Worm (Caenorhabditis elegans): ENCODE data around the gene hrg-3.

Gene hrg-3

DNA sequence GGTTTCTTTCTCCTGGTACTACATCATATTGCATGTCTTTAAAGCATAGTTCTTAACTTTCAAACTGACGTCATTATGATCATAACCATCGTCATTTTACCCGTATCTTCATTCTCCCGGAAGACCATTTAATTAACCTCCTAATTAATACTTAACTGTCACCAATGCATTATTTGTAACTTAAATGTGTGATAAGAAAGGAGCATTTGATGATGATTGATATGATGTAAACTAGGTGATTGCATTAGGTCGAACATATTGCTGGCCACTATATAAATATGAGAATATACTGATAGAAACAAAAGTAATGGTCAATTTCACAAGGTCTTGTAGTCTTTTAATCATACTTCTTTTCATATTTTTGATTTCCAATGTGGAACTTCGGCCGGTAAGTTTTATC lies at the start of gene hrg-3:
Gene hrg-3 (plus strand): TSS at position 227 of the 400 bp plus-strand sequence.
- TF ChIP-seq ZK546.5 (tag; optimal IDR thresholded peaks at IDR 0.05) = no peak
- no peak for TF ChIP-seq skn-1 (tag; optimal IDR thresholded peaks at IDR 0.05)
- TF ChIP-seq unc-62 (GFP tag; optimal IDR thresholded peaks at IDR 0.05) = no peak
- TF ChIP-seq elt-3 (tag; optimal IDR thresholded peaks at IDR 0.05) = no peak
- TF ChIP-seq egl-5 (tag; optimal IDR thresholded peaks at IDR 0.05) = no peak
- TF ChIP-seq elt-2 (tag; optimal IDR thresholded peaks at IDR 0.05) = peak; percentile 85

- TF ChIP-seq ceh-16 (tag; optimal IDR thresholded peaks at IDR 0.05) = no peak
- TF ChIP-seq tbx-2 (tag; optimal IDR thresholded peaks at IDR 0.05) = no peak
- TF ChIP-seq zag-1 (tag; optimal IDR thresholded peaks at IDR 0.05) = no peak
- TF ChIP-seq fkh-10 (GFP tag; optimal IDR thresholded peaks at IDR 0.05) = no peak
- no peak for TF ChIP-seq ztf-4 (tag; optimal IDR thresholded peaks at IDR 0.05)
- no peak for TF ChIP-seq pha-4 (tag; optimal IDR thresholded peaks at IDR 0.05)
- no peak for TF ChIP-seq R02D3.7 (tag; optimal IDR thresholded peaks at IDR 0.05)
- TF ChIP-seq mml-1 (tag; optimal IDR thresholded peaks at IDR 0.05) = no peak
- TF ChIP-seq pqm-1 (tag; optimal IDR thresholded peaks at IDR 0.05) = no peak
- TF ChIP-seq fkh-2 (tag; optimal IDR thresholded peaks at IDR 0.05) = no peak
- no peak for TF ChIP-seq jun-1 (tag; optimal IDR thresholded peaks at IDR 0.05)
- TF ChIP-seq nhr-11 (tag; optimal IDR thresholded peaks at IDR 0.05) = no peak
- no peak for TF ChIP-seq elt-2 (tag; optimal IDR thresholded peaks at IDR 0.05)
- no peak for TF ChIP-seq mdl-1 (tag; optimal IDR thresholded peaks at IDR 0.05)
- no peak for TF ChIP-seq nhr-77 (tag; optimal IDR thresholded peaks at IDR 0.05)
- TF ChIP-seq egl-27 (tag; optimal IDR thresholded peaks at IDR 0.05) = no peak
- no peak for TF ChIP-seq ama-1 (optimal IDR thresholded peaks at IDR 0.05)
- no peak for TF ChIP-seq ceh-82 (tag; optimal IDR thresholded peaks at IDR 0.05)
- no peak for TF ChIP-seq ceh-28 (tag; optimal IDR thresholded peaks at IDR 0.05)
- TF ChIP-seq ztf-11 (tag; optimal IDR thresholded peaks at IDR 0.05) = no peak
These were observed 49.7 kb upstream of the hrg-3 start for ce11 chrV:9706592-9706991.

ce11 chrV:9709747-9710146 lies 46.5 kb upstream of the hrg-3 start, which contains the start of gene tag-120:
TSS of gene tag-120 (minus strand) at chrV:9709814.
- TF ChIP-seq pha-4 (tag; optimal IDR thresholded peaks at IDR 0.05) (peak; percentile 61), elt-2 (tag; optimal IDR thresholded peaks at IDR 0.05) (peak; percentile 32), mml-1 (tag; optimal IDR thresholded peaks at IDR 0.05) (no peak), pqm-1 (tag; optimal IDR thresholded peaks at IDR 0.05) (peak; percentile 19)

DNA sequence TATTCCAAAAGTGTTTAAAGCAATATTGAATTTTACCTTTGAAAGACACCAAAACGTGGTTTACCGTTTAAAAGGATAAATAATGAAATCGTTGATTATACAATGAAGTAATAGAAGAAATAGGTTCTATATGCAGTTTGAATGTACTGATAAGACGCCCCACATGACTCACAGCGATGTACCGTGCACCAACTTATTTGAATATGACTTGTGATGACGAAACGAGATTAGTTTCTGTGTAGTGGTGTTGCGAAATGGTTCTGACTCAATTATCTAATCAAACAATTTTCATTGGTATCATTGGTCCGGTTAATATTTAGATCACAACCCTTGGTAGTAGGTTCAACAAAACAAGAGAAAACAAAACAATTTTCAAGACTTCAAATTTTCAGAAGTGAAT lies 45.1 kb upstream of the hrg-3 start:
- TF ChIP-seq R02D3.7 (tag; optimal IDR thresholded peaks at IDR 0.05) (no peak), ceh-82 (tag; optimal IDR thresholded peaks at IDR 0.05) (no peak), nhr-77 (tag; optimal IDR thresholded peaks at IDR 0.05) (no peak), ceh-28 (tag; optimal IDR thresholded peaks at IDR 0.05) (no peak), elt-2 (tag; optimal IDR thresholded peaks at IDR 0.05) (peak; percentile 71), nhr-11 (tag; optimal IDR thresholded peaks at IDR 0.05) (no peak), nhr-67 (tag; optimal IDR thresholded peaks at IDR 0.05) (no peak), mml-1 (tag; optimal IDR thresholded peaks at IDR 0.05) (no peak), zag-1 (tag; optimal IDR thresholded peaks at IDR 0.05) (no peak), pha-4 (tag; optimal IDR thresholded peaks at IDR 0.05) (peak; percentile 15), fkh-2 (tag; optimal IDR thresholded peaks at IDR 0.05) (no peak), nhr-12 (tag; optimal IDR thresholded peaks at IDR 0.05) (no peak), ama-1 (optimal IDR thresholded peaks at IDR 0.05) (no peak), skn-1 (tag; optimal IDR thresholded peaks at IDR 0.05) (no peak), eor-1 (tag; optimal IDR thresholded peaks at IDR 0.05) (no peak), fos-1 (tag; optimal IDR thresholded peaks at IDR 0.05) (no peak), pqm-1 (tag; optimal IDR thresholded peaks at IDR 0.05) (peak; percentile 79)

DNA sequence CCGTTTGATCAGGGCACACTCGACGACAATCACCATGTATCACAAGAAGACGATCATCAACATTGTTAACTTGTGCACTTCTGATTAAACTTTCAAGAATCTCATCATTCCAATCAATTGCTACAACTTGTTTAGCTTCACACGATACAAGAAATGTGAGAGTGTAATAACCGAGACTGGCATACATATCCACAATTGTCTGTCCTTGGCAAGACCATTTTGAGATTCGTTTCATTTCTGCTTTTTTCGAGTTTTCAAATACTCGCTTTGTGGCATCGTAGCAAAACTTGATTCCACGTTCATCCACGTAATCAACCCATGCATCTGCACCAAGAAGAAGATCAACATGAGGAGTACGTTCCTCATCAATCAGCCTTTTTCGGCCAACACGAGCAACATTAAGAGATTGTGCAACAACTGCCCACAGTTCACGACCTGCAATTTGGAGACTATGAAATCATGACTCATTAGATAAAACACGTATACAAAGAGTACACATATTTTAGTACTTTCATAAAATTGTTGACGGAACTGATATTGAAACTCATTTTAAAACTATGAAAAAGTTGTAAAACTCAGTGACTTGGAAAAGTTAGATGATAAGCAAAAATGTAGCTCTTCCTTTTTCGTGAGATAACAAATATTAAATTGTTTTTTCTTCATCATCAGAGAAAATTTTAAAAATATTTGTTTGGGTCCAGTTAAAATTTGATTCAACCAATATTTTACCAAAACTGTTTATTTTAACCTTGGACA lies 43.7 kb upstream of the hrg-3 start:
- no peak for TF ChIP-seq nhr-12 (tag; optimal IDR thresholded peaks at IDR 0.05)
- TF ChIP-seq elt-2 (tag; optimal IDR thresholded peaks at IDR 0.05) = peak; percentile 59
- peak; percentile 39 for TF ChIP-seq jun-1 (tag; optimal IDR thresholded peaks at IDR 0.05)
- peak; percentile 32 for TF ChIP-seq pqm-1 (tag; optimal IDR thresholded peaks at IDR 0.05)
- no peak for TF ChIP-seq nhr-43 (tag; optimal IDR thresholded peaks at IDR 0.05; ENCODE audit: poor library complexity, severe bottlenecking)

- TF ChIP-seq unc-39 (tag; optimal IDR thresholded peaks at IDR 0.05) (no peak), fos-1 (tag; optimal IDR thresholded peaks at IDR 0.05) (no peak), lin-15B (tag; optimal IDR thresholded peaks at IDR 0.05) (no peak), nhr-76 (tag; optimal IDR thresholded peaks at IDR 0.05) (no peak), ceh-9 (tag; optimal IDR thresholded peaks at IDR 0.05) (no peak), lin-39 (tag; optimal IDR thresholded peaks at IDR 0.05) (no peak), nhr-43 (tag; optimal IDR thresholded peaks at IDR 0.05; ENCODE audit: poor library complexity, severe bottlenecking) (no peak), elt-1 (tag; optimal IDR thresholded peaks at IDR 0.05) (no peak), nfya-1 (tag; optimal IDR thresholded peaks at IDR 0.05; ENCODE audit: insufficient read depth) (no peak), aly-2 (tag; optimal IDR thresholded peaks at IDR 0.05) (no peak), lsy-12 (tag; optimal IDR thresholded peaks at IDR 0.05) (no peak), ceh-82 (tag; optimal IDR thresholded peaks at IDR 0.05) (no peak), ceh-28 (tag; optimal IDR thresholded peaks at IDR 0.05) (no peak), egl-27 (tag; optimal IDR thresholded peaks at IDR 0.05) (no peak)
These were observed 42.7 kb upstream of the hrg-3 start, which contains the start of gene F40F9.10 for ce11 chrV:9713532-9713931. TSS of gene F40F9.10 (minus strand) at chrV:9713632.

All from whole organism, L3 larva.